Fruit fly (Drosophila melanogaster): ENCODE results near the gene CG2260.

Gene CG2260

dm6 chrX:8112715-8113114, 8.2 kb downstream of the CG2260 start (continued):
- TF ChIP-seq CG3995 (GFP tag; optimal IDR thresholded peaks at IDR 0.05) (no peak), pnt (GFP tag; optimal IDR thresholded peaks at IDR 0.05) (no peak), CG12104 (GFP tag; optimal IDR thresholded peaks at IDR 0.05) (no peak), Med (GFP tag) (peak; percentile 53), dm (GFP tag; optimal IDR thresholded peaks at IDR 0.05) (no peak), Hmr (GFP tag; optimal IDR thresholded peaks at IDR 0.05) (peak; percentile 69), trem (tag; optimal IDR thresholded peaks at IDR 0.05) (no peak), Hey (tag; optimal IDR thresholded peaks at IDR 0.05) (no peak), Meics (GFP tag; optimal IDR thresholded peaks at IDR 0.05) (peak; percentile 67), seq (GFP tag; IDR thresholded peaks at IDR 0.05) (no peak), Dad (GFP tag; optimal IDR thresholded peaks at IDR 0.05) (no peak), hb (GFP tag; IDR thresholded peaks at IDR 0.05; ENCODE audit: partially characterized antibody) (no peak), Abd-B (GFP tag; optimal IDR thresholded peaks at IDR 0.05) (peak; percentile 42), hth (optimal IDR thresholded peaks at IDR 0.05) (no peak), lab (GFP tag; optimal IDR thresholded peaks at IDR 0.05) (peak; percentile 69), nom (GFP tag; optimal IDR thresholded peaks at IDR 0.05) (no peak), caup (GFP tag; optimal IDR thresholded peaks at IDR 0.05; ENCODE audit: severe bottlenecking) (peak; percentile 46), mld (GFP tag; IDR thresholded peaks at IDR 0.05; ENCODE audit: partially characterized antibody) (no peak), tin (GFP tag; optimal IDR thresholded peaks at IDR 0.05) (no peak), slp2 (GFP tag; optimal IDR thresholded peaks at IDR 0.05) (no peak), maf-S (GFP tag; optimal IDR thresholded peaks at IDR 0.05) (no peak), zf30C (GFP tag; optimal IDR thresholded peaks at IDR 0.05) (no peak), pho (GFP tag; optimal IDR thresholded peaks at IDR 0.05) (no peak), croc (GFP tag; conservative IDR thresholded peaks at IDR 0.05) (no peak), Dbx (GFP tag; IDR thresholded peaks at IDR 0.05) (peak; percentile 62; the same call in 2 of the 3 replicates), slou (GFP tag; optimal IDR thresholded peaks at IDR 0.05) (peak; percentile 8), CG1602 (GFP tag; optimal IDR thresholded peaks at IDR 0.05) (no peak), Dfd (GFP tag; optimal IDR thresholded peaks at IDR 0.05) (no peak), CG9727 (GFP tag; optimal IDR thresholded peaks at IDR 0.05) (peak; percentile 17), CG6813 (GFP tag; optimal IDR thresholded peaks at IDR 0.05) (no peak), CG4424 (GFP tag; optimal IDR thresholded peaks at IDR 0.05) (no peak), kah (GFP tag; optimal IDR thresholded peaks at IDR 0.05) (no peak), rib (GFP tag; IDR thresholded peaks at IDR 0.05) (no peak), Xbp1 (GFP tag; optimal IDR thresholded peaks at IDR 0.05) (peak; percentile 34), CG12659 (GFP tag; optimal IDR thresholded peaks at IDR 0.05) (peak; percentile 35), z (GFP tag; IDR thresholded peaks at IDR 0.05) (no peak), CG15479 (GFP tag; optimal IDR thresholded peaks at IDR 0.05) (no peak), CG3726 (GFP tag; IDR thresholded peaks at IDR 0.05) (no peak), CG1024 (GFP tag; IDR thresholded peaks at IDR 0.05) (no peak), ase (GFP tag; IDR thresholded peaks at IDR 0.05) (no peak), CG3407 (GFP tag; optimal IDR thresholded peaks at IDR 0.05) (no peak), CG17361 (GFP tag; IDR thresholded peaks at IDR 0.05) (no peak), CG15514 (GFP tag; optimal IDR thresholded peaks at IDR 0.05) (peak; percentile 17), HLH4C (GFP tag; IDR thresholded peaks at IDR 0.05; ENCODE audit: partially characterized antibody) (no peak), her (GFP tag; optimal IDR thresholded peaks at IDR 0.05) (no peak), prd (optimal IDR thresholded peaks at IDR 0.05) (no peak), prd (GFP tag; IDR thresholded peaks at IDR 0.05) (no peak; the same call in 2 of the 3 replicates), CG17186 (GFP tag; optimal IDR thresholded peaks at IDR 0.05) (no peak), CG8924 (tag; optimal IDR thresholded peaks at IDR 0.05) (no peak), Taf1 (GFP tag; IDR thresholded peaks at IDR 0.05) (0 out of 2 replicates have a peak, but pooled peaks have one; percentile 25), CG12744 (GFP tag; optimal IDR thresholded peaks at IDR 0.05) (no peak), ci (GFP tag; IDR thresholded peaks at IDR 0.05) (no peak)

Measured in whole organism, embryonic.